Worm (Caenorhabditis elegans) whole organism, young adult: ENCODE measurements around the gene unc-49.

Experiments
- B0035.1 ChIP-seq: sonication (generic microtip); optimal IDR thresholded peaks from 2 replicates; lab custom pipeline; 2016; ENCODE audit warnings: missing genetic modification characterization, mild to moderate bottlenecking, missing compliant biosample characterization, missing genotype, missing genetic modification reagents
- C06A6.2 ChIP-seq: fragments of 200-800 bp; sonication (Bioruptor generic); conservative IDR thresholded peaks from 2 replicates; pipeline ENCODE4 v1.3.6; 2022; ENCODE audit warnings: missing genetic modification characterization, missing compliant biosample characterization
- F22D6.2 ChIP-seq: sonication (generic microtip); optimal IDR thresholded peaks from 2 replicates; lab custom pipeline; 2016; ENCODE audit warnings: mild to moderate bottlenecking, missing genetic modification characterization, missing compliant biosample characterization
- F39B2.1 ChIP-seq: fragments of 200-800 bp; sonication (Bioruptor generic); IDR thresholded peaks from 2 replicates; pipeline ENCODE4 v1.3.6; 2022; ENCODE audit warnings: missing genetic modification reagents, missing genetic modification characterization, missing compliant biosample characterization
- F55B11.4 ChIP-seq: sonication (generic microtip); optimal IDR thresholded peaks from 2 replicates; lab custom pipeline; 2016; ENCODE audit warnings: missing compliant biosample characterization, missing genetic modification characterization, borderline replicate concordance; ENCODE audit not compliant: insufficient read depth
- K11D2.4 ChIP-seq: fragments of 200-800 bp; sonication (Bioruptor generic); IDR thresholded peaks from 2 replicates; pipeline ENCODE4 v1.3.6; 2022; ENCODE audit warnings: missing genetic modification reagents, missing genetic modification characterization, missing compliant biosample characterization
- Y53G8AR.9 ChIP-seq: fragments of 200-800 bp; sonication (Bioruptor generic); conservative IDR thresholded peaks from 2 replicates; pipeline ENCODE4 v1.3.6; 2022; ENCODE audit warnings: missing genetic modification reagents, missing genetic modification characterization, missing compliant biosample characterization
- Y56A3A.18 ChIP-seq: fragments of 200-800 bp; sonication (Bioruptor generic); IDR thresholded peaks from 2 replicates; pipeline ENCODE4 v1.3.6; 2022; ENCODE audit warnings: missing genetic modification reagents, missing genetic modification characterization, missing compliant biosample characterization
- aptf-2 ChIP-seq: fragments of 200-800 bp; sonication (Bioruptor generic); conservative IDR thresholded peaks from 2 replicates; pipeline ENCODE4 v1.3.6; 2022; ENCODE audit warnings: missing genetic modification reagents, missing genetic modification characterization, missing compliant biosample characterization
- atf-7 ChIP-seq: sonication (generic microtip); optimal IDR thresholded peaks from 2 replicates; lab custom pipeline; 2017; ENCODE audit warnings: mild to moderate bottlenecking, missing genetic modification characterization, missing compliant biosample characterization
- attf-5 ChIP-seq: fragments of 200-800 bp; sonication (Bioruptor generic); optimal IDR thresholded peaks from 2 replicates; lab custom pipeline; 2018; ENCODE audit warnings: mild to moderate bottlenecking, missing genetic modification characterization, missing compliant biosample characterization
- attf-6 ChIP-seq: fragments of 200-800 bp; sonication (Bioruptor generic); IDR thresholded peaks from 2 replicates; pipeline ENCODE4 v1.3.6; 2022; ENCODE audit warnings: missing genetic modification reagents, missing genetic modification characterization, missing compliant biosample characterization
- ceh-100 ChIP-seq: fragments of 200-800 bp; sonication (Bioruptor generic); IDR thresholded peaks from 2 replicates; pipeline ENCODE4 v1.3.6; 2022; ENCODE audit warnings: missing genetic modification reagents, missing genetic modification characterization, missing compliant biosample characterization
- ceh-27 ChIP-seq: fragments of 200-800 bp; sonication (Bioruptor generic); optimal IDR thresholded peaks from 2 replicates; lab custom pipeline; 2018; ENCODE audit warnings: mild to moderate bottlenecking, missing genetic modification characterization, moderate library complexity, missing compliant biosample characterization
- ceh-79 ChIP-seq: sonication (generic microtip); optimal IDR thresholded peaks from 2 replicates; lab custom pipeline; 2017; ENCODE audit warnings: mild to moderate bottlenecking, missing genetic modification characterization, missing compliant biosample characterization
- die-1 ChIP-seq: sonication (generic microtip); optimal IDR thresholded peaks from 2 replicates; lab custom pipeline; 2016; ENCODE audit warnings: missing genotype, mild to moderate bottlenecking, missing genetic modification characterization, missing compliant biosample characterization
- egrh-3 ChIP-seq: fragments of 200-800 bp; sonication (Bioruptor generic); IDR thresholded peaks from 2 replicates; pipeline ENCODE4 v1.3.6; 2022; ENCODE audit warnings: missing genetic modification reagents, missing genetic modification characterization, missing compliant biosample characterization
- ekl-4 ChIP-seq: fragments of 200-800 bp; sonication (Bioruptor generic); IDR thresholded peaks from 2 replicates; pipeline ENCODE4 v1.3.6; 2022; ENCODE audit warnings: missing genetic modification reagents, missing genetic modification characterization, missing compliant biosample characterization
- ets-4 ChIP-seq: fragments of 200-800 bp; sonication (Bioruptor generic); optimal IDR thresholded peaks from 2 replicates; lab custom pipeline; 2018; ENCODE audit warnings: mild to moderate bottlenecking, missing genetic modification characterization, missing compliant biosample characterization
- gei-17 ChIP-seq: fragments of 200-800 bp; sonication (Bioruptor generic); optimal IDR thresholded peaks from 2 replicates; lab custom pipeline; 2018; ENCODE audit warnings: mild to moderate bottlenecking, missing genetic modification characterization, missing compliant biosample characterization
- hlh-26 ChIP-seq: fragments of 200-800 bp; sonication (Bioruptor generic); conservative IDR thresholded peaks from 2 replicates; pipeline ENCODE4 v1.3.6; 2022; ENCODE audit warnings: missing genetic modification reagents, missing genetic modification characterization, missing compliant biosample characterization
- hmg-1.2 ChIP-seq: fragments of 200-800 bp; sonication (Bioruptor generic); IDR thresholded peaks from 2 replicates; pipeline ENCODE4 v1.3.6; 2022; ENCODE audit warnings: missing genetic modification reagents, missing genetic modification characterization, missing compliant biosample characterization
- let-526 ChIP-seq: fragments of 200-800 bp; sonication (Bioruptor generic); IDR thresholded peaks from 2 replicates; pipeline ENCODE4 v1.3.6; 2022; ENCODE audit warnings: missing genetic modification reagents, missing genetic modification characterization, missing compliant biosample characterization
- let-607 ChIP-seq, 2 experiments: fragments of 200-800 bp in 1 of 2; sonication (Bioruptor generic) in 1 of 2; sonication (generic microtip) in 1 of 2; optimal IDR thresholded peaks; 2 replicates each; lab custom pipeline; 2016 to 2018; ENCODE audit warnings: mild to moderate bottlenecking in 2 of 2, missing compliant biosample characterization in 2 of 2, missing genetic modification characterization in 2 of 2, moderate library complexity in 2 of 2, missing genotype in 1 of 2
- lin-26 ChIP-seq: fragments of 200-800 bp; sonication (Bioruptor generic); IDR thresholded peaks from 2 replicates; pipeline ENCODE4 v1.3.6; 2022; ENCODE audit warnings: missing genetic modification reagents, missing genetic modification characterization, missing compliant biosample characterization
- lin-40 ChIP-seq: sonication (generic microtip); optimal IDR thresholded peaks from 2 replicates; lab custom pipeline; 2016; ENCODE audit warnings: missing genetic modification characterization, mild to moderate bottlenecking, missing compliant biosample characterization, missing genotype, missing genetic modification reagents
- madf-8 ChIP-seq: fragments of 200-800 bp; sonication (Bioruptor generic); conservative IDR thresholded peaks from 2 replicates; pipeline ENCODE4 v1.3.6; 2022; ENCODE audit warnings: missing genetic modification reagents, missing genetic modification characterization, missing compliant biosample characterization
- mcd-1 ChIP-seq: fragments of 200-800 bp; sonication (Bioruptor generic); IDR thresholded peaks from 2 replicates; pipeline ENCODE4 v1.3.6; 2022; ENCODE audit warnings: missing genetic modification reagents, missing genetic modification characterization, missing compliant biosample characterization
- mel-28 ChIP-seq: sonication (generic microtip); optimal IDR thresholded peaks from 2 replicates; lab custom pipeline; 2016; ENCODE audit warnings: borderline replicate concordance, mild to moderate bottlenecking, missing genetic modification characterization, missing compliant biosample characterization
- mes-4 ChIP-seq: sonication (generic microtip); optimal IDR thresholded peaks from 2 replicates; lab custom pipeline; 2016; ENCODE audit warnings: missing genotype, missing genetic modification characterization, missing compliant biosample characterization
- mxl-1 ChIP-seq: sonication (generic microtip); optimal IDR thresholded peaks from 2 replicates; lab custom pipeline; 2016; ENCODE audit warnings: missing genetic modification characterization, missing compliant biosample characterization
- nhr-179 ChIP-seq: sonication (generic microtip); optimal IDR thresholded peaks from 2 replicates; lab custom pipeline; 2016; ENCODE audit warnings: mild to moderate bottlenecking, missing genetic modification characterization, missing compliant biosample characterization
- nhr-27 ChIP-seq: fragments of 200-800 bp; sonication (Bioruptor generic); optimal IDR thresholded peaks from 2 replicates; lab custom pipeline; 2018; ENCODE audit warnings: mild to moderate bottlenecking, missing genetic modification characterization, moderate library complexity, missing compliant biosample characterization
- nhr-90 ChIP-seq: sonication (generic microtip); optimal IDR thresholded peaks from 2 replicates; lab custom pipeline; 2016; ENCODE audit warnings: missing genotype, mild to moderate bottlenecking, missing genetic modification characterization, missing compliant biosample characterization
- repo-1 ChIP-seq: sonication (generic microtip); optimal IDR thresholded peaks from 2 replicates; lab custom pipeline; 2017; ENCODE audit warnings: mild to moderate bottlenecking, missing genetic modification characterization, missing compliant biosample characterization
- snpc-1.3 ChIP-seq: sonication (generic microtip); optimal IDR thresholded peaks from 2 replicates; lab custom pipeline; 2017; ENCODE audit warnings: missing genetic modification characterization, mild to moderate bottlenecking, missing compliant biosample characterization, antibody characterized with exemption, moderate library complexity, missing genotype, missing genetic modification reagents; ENCODE audit not compliant: insufficient read depth
- snpc-4 ChIP-seq, 5 experiments: fragments of 150-350 bp in 1 of 5; sonication (generic microtip) in 4 of 5; optimal IDR thresholded peaks; 2 replicates each; lab custom pipeline; 2014 to 2018; ENCODE audit warnings: missing genetic modification characterization in 5 of 5, missing biosample characterization in 3 of 5, antibody characterized with exemption in 2 of 5, mild to moderate bottlenecking in 2 of 5, missing compliant biosample characterization in 2 of 5, missing genotype in 2 of 5, moderate library complexity in 2 of 5, missing genetic modification reagents in 1 of 5
- tbp1 ChIP-seq: fragments of 200-800 bp; sonication (Bioruptor generic); optimal IDR thresholded peaks from 2 replicates; lab custom pipeline; 2018; ENCODE audit warnings: mild to moderate bottlenecking, missing genetic modification characterization, missing compliant biosample characterization
- tbx-9 ChIP-seq: sonication (generic microtip); optimal IDR thresholded peaks from 2 replicates; lab custom pipeline; 2016; ENCODE audit warnings: borderline replicate concordance, missing genetic modification characterization, inconsistent platforms, missing compliant biosample characterization
- unc-130 ChIP-seq: sonication (generic microtip); optimal IDR thresholded peaks from 2 replicates; lab custom pipeline; 2016; ENCODE audit warnings: missing genetic modification reagents, missing genetic modification characterization, missing compliant biosample characterization
- unc-62 ChIP-seq: fragments of 150-350 bp; optimal IDR thresholded peaks from 2 replicates; lab custom pipeline; 2014; ENCODE audit warnings: missing biosample characterization, missing genetic modification reagents, missing genetic modification characterization
- xnd-1 ChIP-seq: sonication (generic microtip); optimal IDR thresholded peaks from 2 replicates; lab custom pipeline; 2016; ENCODE audit warnings: missing genotype, missing genetic modification reagents, missing genetic modification characterization, missing compliant biosample characterization
- zfh-2 ChIP-seq: fragments of 200-800 bp; sonication (Bioruptor generic); conservative IDR thresholded peaks from 2 replicates; pipeline ENCODE4 v1.3.6; 2022; ENCODE audit warnings: missing genetic modification reagents, missing genetic modification characterization, missing compliant biosample characterization
- zim-3 ChIP-seq: sonication (generic microtip); optimal IDR thresholded peaks from 2 replicates; lab custom pipeline; 2017; ENCODE audit warnings: mild to moderate bottlenecking, missing genetic modification characterization, moderate library complexity, missing compliant biosample characterization
- ztf-22 ChIP-seq: fragments of 200-800 bp; sonication (Bioruptor generic); optimal IDR thresholded peaks from 2 replicates; lab custom pipeline; 2018; ENCODE audit warnings: mild to moderate bottlenecking, missing genetic modification characterization, moderate library complexity, missing compliant biosample characterization
- ztf-25 ChIP-seq: fragments of 200-800 bp; sonication (Bioruptor generic); IDR thresholded peaks from 2 replicates; pipeline ENCODE4 v1.3.6; 2022; ENCODE audit warnings: missing genetic modification reagents, missing genetic modification characterization, missing compliant biosample characterization
- ztf-26 ChIP-seq: sonication (generic microtip); optimal IDR thresholded peaks from 2 replicates; lab custom pipeline; 2017; ENCODE audit warnings: missing genetic modification characterization, missing compliant biosample characterization
- ztf-3 ChIP-seq: fragments of 200-800 bp; sonication (Bioruptor generic); optimal IDR thresholded peaks from 2 replicates; lab custom pipeline; 2018; ENCODE audit warnings: mild to moderate bottlenecking, missing genetic modification characterization, missing compliant biosample characterization

The unc-49 gene

DNA sequence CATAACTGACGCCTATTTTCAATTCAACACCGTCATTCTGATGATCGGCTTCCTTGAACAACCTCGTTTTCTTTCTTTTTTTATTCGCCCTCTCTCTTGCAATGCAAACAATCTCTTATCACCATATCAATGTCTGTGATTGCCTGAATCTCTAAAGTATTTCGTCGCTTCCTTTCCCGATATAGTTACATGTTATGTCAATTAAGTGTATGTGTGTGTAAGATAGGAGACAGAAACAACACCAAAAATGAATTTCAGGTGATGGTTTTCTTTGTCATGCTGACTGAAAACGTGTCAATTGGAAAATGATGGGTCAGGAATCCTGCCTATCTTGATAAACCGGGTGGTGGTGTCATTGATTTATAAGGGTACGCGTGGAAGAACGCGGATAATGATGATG, 12.7 kb downstream of the unc-49 start (continued):
- TF ChIP-seq ceh-79 (tag; lab: Kevin White, UChicago) (no peak), lin-26 (GFP tag; lab: Robert Waterston, UW) (no peak), nhr-90 (tag; lab: Kevin White, UChicago) (no peak), egrh-3 (no peak), K11D2.4 (GFP tag; lab: Robert Waterston, UW) (no peak), Y56A3A.18 (GFP tag; lab: Robert Waterston, UW) (0 out of 2 replicates have a peak, but pooled peaks have one; percentile 42), F55B11.4 (no peak), repo-1 (no peak), zfh-2 (GFP tag; lab: Robert Waterston, UW) (no peak), mes-4 (tag; lab: Kevin White, UChicago) (no peak), attf-5 (peak; percentile 24), xnd-1 (no peak), hlh-26 (GFP tag; lab: Robert Waterston, UW) (no peak), snpc-4 (GFP tag; optimal IDR thresholded peaks at IDR 0.05; lab: Kevin White, UChicago) (no peak), snpc-4 (tag; optimal IDR thresholded peaks at IDR 0.05; lab: Kevin White, UChicago) (peak in 3 of 4 experiments; percentile 3 to 62 (median 33)), B0035.1 (tag; lab: Kevin White, UChicago) (no peak), ztf-26 (peak; percentile 15), ztf-25 (GFP tag; lab: Robert Waterston, UW) (no peak), atf-7 (tag; lab: Kevin White, UChicago) (peak; percentile 32), Y53G8AR.9 (GFP tag; lab: Robert Waterston, UW) (no peak), tbx-9 (tag; lab: Kevin White, UChicago) (no peak), ztf-22 (peak; percentile 78), lin-40 (peak; percentile 30), unc-62 (peak; percentile 43), unc-130 (GFP tag; lab: Kevin White, UChicago) (no peak), nhr-27 (tag; lab: Kevin White, UChicago) (no peak), mel-28 (tag; lab: Kevin White, UChicago) (no peak), ceh-100 (no peak), mxl-1 (no peak), ceh-27 (no peak), nhr-179 (no peak), ets-4 (GFP tag; lab: Kevin White, UChicago) (peak; percentile 35), madf-8 (no peak), snpc-1.3 (tag; lab: Kevin White, UChicago) (no peak), C06A6.2 (GFP tag; lab: Robert Waterston, UW) (no peak), attf-6 (no peak), zim-3 (tag; lab: Kevin White, UChicago) (no peak), aptf-2 (GFP tag; lab: Robert Waterston, UW) (no peak)

DNA sequence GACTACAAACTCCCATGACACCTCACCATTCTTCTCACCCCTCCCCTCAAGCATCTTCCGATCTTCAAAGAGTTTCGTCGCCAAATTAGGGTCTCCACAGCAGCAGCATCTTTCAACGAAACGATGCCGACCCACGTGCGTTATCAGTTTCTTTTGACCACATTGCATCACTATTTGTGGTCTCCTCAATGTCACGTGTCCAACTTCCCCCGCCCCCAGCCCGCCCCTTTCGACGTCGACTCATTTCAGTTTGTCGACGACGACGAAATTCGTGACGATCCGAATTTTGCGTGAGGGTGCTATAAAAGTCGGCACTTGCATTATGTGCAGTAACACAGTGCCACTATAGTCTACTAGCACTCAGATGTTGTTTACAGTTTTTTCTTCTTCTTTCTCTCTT, 13.6 kb downstream of the unc-49 start:
- TF ChIP-seq hmg-1.2 (GFP tag; lab: Robert Waterston, UW) (peak; percentile 36; the same call in 1 of the 2 replicates), F39B2.1 (GFP tag; lab: Robert Waterston, UW) (no peak), mcd-1 (GFP tag; lab: Robert Waterston, UW) (peak; percentile 64), F22D6.2 (tag; lab: Kevin White, UChicago) (no peak), let-526 (peak; percentile 43; the same call in 1 of the 2 replicates), xnd-1 (no peak), C06A6.2 (GFP tag; lab: Robert Waterston, UW) (peak; percentile 74), die-1 (tag; lab: Kevin White, UChicago) (no peak), let-607 (tag; optimal IDR thresholded peaks at IDR 0.05; lab: Kevin White, UChicago) (peak in 1 of 2 experiments; percentile 74), tbp1 (GFP tag; lab: Kevin White, UChicago) (peak; percentile 60), gei-17 (GFP tag; lab: Kevin White, UChicago) (no peak), egrh-3 (peak; percentile 38; the same call in 1 of the 2 replicates), ekl-4 (GFP tag; lab: Robert Waterston, UW) (0 out of 2 replicates have a peak, but pooled peaks have one; percentile 29), zfh-2 (GFP tag; lab: Robert Waterston, UW) (peak; percentile 38; the same call in 1 of the 2 replicates), atf-7 (tag; lab: Kevin White, UChicago) (peak; percentile 93), lin-26 (GFP tag; lab: Robert Waterston, UW) (peak; percentile 79), ztf-3 (GFP tag; lab: Kevin White, UChicago) (peak; percentile 8)
